Worm (Caenorhabditis elegans): ENCODE data around the gene alh-10.
A peak's percentile ranks its signal among the peaks of the same experiment; 100 is the strongest.

alh-10 gene

DNA sequence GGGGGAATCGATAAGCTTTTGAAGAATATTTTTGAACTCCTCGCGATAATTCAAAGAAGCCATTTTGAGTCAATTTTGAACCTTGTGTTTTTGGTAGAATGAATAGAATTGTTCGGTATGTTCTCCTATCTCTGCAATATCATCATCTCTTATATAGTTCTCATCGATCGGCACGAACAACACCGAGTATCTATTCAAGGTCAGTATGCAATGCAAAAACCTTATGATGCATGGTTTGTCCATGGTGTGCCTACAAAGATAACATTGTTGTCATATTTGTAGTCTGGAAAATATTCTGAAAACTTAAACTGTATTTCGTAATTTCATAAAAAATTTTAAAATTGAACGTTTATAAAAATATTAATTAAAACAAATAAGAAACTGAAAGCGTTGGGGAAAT lies at the start of gene alh-10:
TSS of gene alh-10 (minus strand) at position 127 of the 400 bp plus-strand sequence.
- TF ChIP-seq elt-2 (tag; optimal IDR thresholded peaks at IDR 0.05) (peak; percentile 27), hlh-30 (tag; optimal IDR thresholded peaks at IDR 0.05; ENCODE audit: insufficient read depth) (no peak)

DNA sequence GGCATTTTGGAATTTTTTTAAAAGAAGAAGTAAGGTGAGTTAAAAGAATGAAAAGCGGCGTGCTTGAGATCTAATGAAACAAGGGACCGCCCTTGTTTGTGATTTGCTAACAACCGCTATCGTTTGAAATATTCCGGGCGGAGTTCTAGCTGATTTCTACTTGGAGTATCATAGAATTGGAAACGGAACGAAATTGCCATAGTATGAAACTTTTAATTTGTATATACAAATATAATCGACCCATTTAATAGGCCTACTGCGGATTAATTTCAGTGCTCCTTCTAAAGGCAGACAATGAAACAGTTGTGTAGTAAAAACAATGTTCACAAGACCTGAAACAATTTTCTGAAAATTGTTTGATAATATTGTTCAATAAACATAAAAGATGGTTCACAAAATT lies 48.4 kb upstream of the alh-10 start, which contains the start of gene C55B6.7:
TSS of gene C55B6.7 (minus strand) at position 101 of the 400 bp plus-strand sequence.
- TF ChIP-seq ceh-6 (GFP tag; optimal IDR thresholded peaks at IDR 0.05) (no peak), pag-3 (tag; optimal IDR thresholded peaks at IDR 0.05; ENCODE audit: borderline replicate concordance) (no peak), dve-1 (tag; optimal IDR thresholded peaks at IDR 0.05) (no peak), nhr-232 (tag; optimal IDR thresholded peaks at IDR 0.05) (no peak), pqm-1 (tag; optimal IDR thresholded peaks at IDR 0.05) (no peak), ahr-1 (tag; optimal IDR thresholded peaks at IDR 0.05) (no peak), ceh-2 (tag; optimal IDR thresholded peaks at IDR 0.05) (no peak), fkh-6 (tag; optimal IDR thresholded peaks at IDR 0.05) (no peak), C08G9.2 (tag; optimal IDR thresholded peaks at IDR 0.05) (no peak), fkh-10 (GFP tag; optimal IDR thresholded peaks at IDR 0.05) (no peak), Y22D7AL.16 (tag; optimal IDR thresholded peaks at IDR 0.05) (no peak), sox-2 (GFP tag; IDR thresholded peaks at IDR 0.05) (no peak), fax-1 (tag; optimal IDR thresholded peaks at IDR 0.05) (no peak), nhr-11 (tag; optimal IDR thresholded peaks at IDR 0.05) (no peak), ceh-24 (tag; optimal IDR thresholded peaks at IDR 0.05) (no peak), ceh-30 (tag; optimal IDR thresholded peaks at IDR 0.05) (no peak), ceh-48 (tag; optimal IDR thresholded peaks at IDR 0.05) (no peak), ceh-18 (tag; optimal IDR thresholded peaks at IDR 0.05) (no peak), gmeb-2 (tag; optimal IDR thresholded peaks at IDR 0.05) (no peak), pros-1 (tag; optimal IDR thresholded peaks at IDR 0.05) (no peak)

DNA sequence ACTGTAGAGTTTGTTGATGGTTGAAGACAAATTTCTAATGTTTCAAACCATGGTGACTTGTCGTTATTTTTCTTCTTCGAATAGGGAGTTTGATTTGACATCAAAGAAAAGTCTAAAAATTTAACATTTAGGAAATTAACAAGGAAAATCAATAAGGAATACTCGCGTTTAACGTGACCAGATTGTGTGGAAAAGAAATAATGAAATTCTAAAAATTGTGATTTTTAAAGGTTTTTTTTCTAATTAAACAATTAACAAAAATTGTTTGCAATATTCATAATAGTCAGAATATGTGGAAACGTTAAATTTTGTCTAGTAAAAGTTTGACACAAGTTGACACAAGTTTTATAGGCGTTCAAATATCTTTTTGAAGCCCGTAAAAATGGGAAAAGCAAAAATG lies 44.2 kb upstream of the alh-10 start, which contains the start of gene C55B6.4:
TSS of gene C55B6.4 (minus strand) at position 101 of the 400 bp plus-strand sequence.
- TF ChIP-seq hlh-13 (GFP tag; optimal IDR thresholded peaks at IDR 0.05) = no peak
- no peak for TF ChIP-seq ceh-22 (tag; optimal IDR thresholded peaks at IDR 0.05)

DNA sequence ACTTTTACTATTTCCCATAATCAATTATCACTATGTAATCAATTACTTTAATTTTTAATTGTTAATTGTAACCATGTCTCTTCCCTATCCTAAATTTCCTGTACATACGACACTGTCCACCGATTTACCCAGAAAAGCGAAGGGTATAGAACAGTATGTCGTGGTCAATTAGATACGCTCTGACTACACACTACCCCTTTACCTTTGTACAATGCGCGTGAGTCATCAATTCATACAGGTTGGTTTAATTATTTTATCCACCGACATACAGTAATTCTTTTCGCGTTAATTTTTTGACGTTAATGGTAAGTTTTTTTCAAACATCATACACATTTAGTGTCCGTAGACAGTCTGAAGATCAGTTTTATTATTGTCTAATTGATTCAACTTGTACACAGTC lies 38.2 kb upstream of the alh-10 start:
- peak; percentile 68 for TF ChIP-seq ceh-31 (tag; optimal IDR thresholded peaks at IDR 0.05)
- TF ChIP-seq ahr-1 (tag; optimal IDR thresholded peaks at IDR 0.05) = no peak
- TF ChIP-seq nfya-1 (tag; optimal IDR thresholded peaks at IDR 0.05) = peak; percentile 26
- TF ChIP-seq ceh-34 (tag; optimal IDR thresholded peaks at IDR 0.05) = peak; percentile 6
- TF ChIP-seq ets-4 (tag; optimal IDR thresholded peaks at IDR 0.05) = peak; percentile 2
- TF ChIP-seq elt-2 (tag; optimal IDR thresholded peaks at IDR 0.05) = peak; percentile 32
- peak; percentile 98 for TF ChIP-seq sdc-2 (tag; optimal IDR thresholded peaks at IDR 0.05)
- TF ChIP-seq rnt-1 (tag; optimal IDR thresholded peaks at IDR 0.05) = no peak
- TF ChIP-seq K09A11.1 (tag; optimal IDR thresholded peaks at IDR 0.05; ENCODE audit: insufficient read depth) = no peak
- peak; percentile 30 for TF ChIP-seq dve-1 (tag; optimal IDR thresholded peaks at IDR 0.05)
- peak; percentile 8 for TF ChIP-seq ceh-18 (tag; optimal IDR thresholded peaks at IDR 0.05)
- no peak for TF ChIP-seq pax-1 (tag; optimal IDR thresholded peaks at IDR 0.05)

DNA sequence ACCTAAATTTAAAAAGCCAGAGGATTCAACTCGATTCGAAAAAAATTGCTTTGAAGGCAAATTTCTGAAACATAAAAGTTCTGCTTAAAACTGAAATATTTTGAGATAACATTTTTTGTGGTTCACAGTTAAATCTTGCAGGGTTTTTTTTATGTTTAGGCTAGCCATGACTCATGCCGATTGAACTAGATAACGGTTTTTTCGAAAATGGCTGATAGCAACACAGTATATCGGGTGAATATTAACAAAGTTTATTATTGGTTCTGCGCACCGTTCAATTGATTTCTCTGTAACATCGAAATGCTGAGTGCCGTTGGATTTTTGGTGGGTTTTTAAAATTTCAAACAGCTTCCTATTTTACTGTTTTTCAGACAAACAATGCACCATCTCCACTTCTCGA lies 33.9 kb upstream of the alh-10 start, which contains the start of gene F43E12.1:
TSS of gene F43E12.1 (plus strand) at position 301 of the 400 bp plus-strand sequence.
- no peak for TF ChIP-seq tbx-2 (tag; optimal IDR thresholded peaks at IDR 0.05)
- TF ChIP-seq pax-1 (tag; optimal IDR thresholded peaks at IDR 0.05) = no peak
- no peak for TF ChIP-seq pqm-1 (tag; optimal IDR thresholded peaks at IDR 0.05)
- no peak for TF ChIP-seq che-1 (tag; optimal IDR thresholded peaks at IDR 0.05)
- TF ChIP-seq fkh-6 (tag; optimal IDR thresholded peaks at IDR 0.05) = no peak
- TF ChIP-seq mec-3 (tag; optimal IDR thresholded peaks at IDR 0.05; ENCODE audit: borderline replicate concordance) = no peak
- no peak for TF ChIP-seq rnt-1 (tag; optimal IDR thresholded peaks at IDR 0.05)
- no peak for TF ChIP-seq K02D7.2 (tag; optimal IDR thresholded peaks at IDR 0.05)
- no peak for TF ChIP-seq hlh-13 (GFP tag; optimal IDR thresholded peaks at IDR 0.05)
- TF ChIP-seq pha-2 (tag; optimal IDR thresholded peaks at IDR 0.05) = no peak
- TF ChIP-seq ets-4 (tag; optimal IDR thresholded peaks at IDR 0.05) = no peak
- no peak for TF ChIP-seq unc-3 (GFP tag; conservative IDR thresholded peaks at IDR 0.05)
- no peak for TF ChIP-seq unc-3 (tag; optimal IDR thresholded peaks at IDR 0.05)
- no peak for TF ChIP-seq nhr-232 (tag; optimal IDR thresholded peaks at IDR 0.05)
- no peak for TF ChIP-seq ttx-3 (tag; optimal IDR thresholded peaks at IDR 0.05)
- TF ChIP-seq gmeb-2 (tag; optimal IDR thresholded peaks at IDR 0.05) = no peak
- TF ChIP-seq F13H6.1 (tag; optimal IDR thresholded peaks at IDR 0.05) = no peak
- no peak for TF ChIP-seq madf-2 (tag; optimal IDR thresholded peaks at IDR 0.05)

All from whole organism, late embryonic.